Worm (Caenorhabditis elegans): ENCODE measurements around the gene crn-7.

DNA sequence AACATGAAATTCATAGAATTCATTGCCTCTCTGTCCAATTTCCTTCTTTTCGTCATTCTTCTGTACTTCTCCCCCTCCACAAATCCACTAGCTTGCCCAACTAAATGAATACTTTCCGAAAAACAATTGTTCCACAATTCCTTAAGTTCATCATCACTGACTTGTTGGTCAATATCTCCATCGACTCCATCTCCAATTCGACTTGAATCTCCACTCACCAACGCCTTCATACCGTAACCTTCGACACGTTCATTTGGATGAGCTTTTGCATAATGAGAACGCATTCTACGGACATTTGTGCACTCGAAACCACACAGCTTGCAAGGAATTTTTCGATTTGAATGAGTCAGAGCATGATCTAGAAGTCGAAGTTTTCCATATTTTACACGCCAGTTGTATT is 27.4 kb upstream of the crn-7 start:
- TF ChIP-seq nhr-11 (tag; optimal IDR thresholded peaks at IDR 0.05) (no peak), pqm-1 (tag; optimal IDR thresholded peaks at IDR 0.05) (no peak), lir-3 (tag; optimal IDR thresholded peaks at IDR 0.05) (no peak), pha-4 (GFP tag; IDR thresholded peaks at IDR 0.05) (no peak), pha-4 (tag; optimal IDR thresholded peaks at IDR 0.05) (no peak), madf-9 (GFP tag; conservative IDR thresholded peaks at IDR 0.05) (no peak), mep-1 (tag; optimal IDR thresholded peaks at IDR 0.05) (no peak), T20F7.1 (GFP tag; optimal IDR thresholded peaks at IDR 0.05) (no peak)

All from whole organism, L4 larva.